Fruit fly (Drosophila melanogaster) whole organism, larva: ENCODE results near the gene MED30.

ENCODE experiments used
- noc ChIP-seq: fragments of 200-800 bp; sonication (Bioruptor generic); optimal IDR thresholded peaks from 3 replicates; lab custom pipeline; 2019; ENCODE audit warnings: missing biosample characterization, mild to moderate bottlenecking, missing genetic modification characterization, moderate library complexity

MED30 gene

dm6 chr3L:622357-622834, 31.5 kb downstream of the MED30 start:
- no peak for TF ChIP-seq noc (tag; lab: Kevin White, UChicago)

DNA sequence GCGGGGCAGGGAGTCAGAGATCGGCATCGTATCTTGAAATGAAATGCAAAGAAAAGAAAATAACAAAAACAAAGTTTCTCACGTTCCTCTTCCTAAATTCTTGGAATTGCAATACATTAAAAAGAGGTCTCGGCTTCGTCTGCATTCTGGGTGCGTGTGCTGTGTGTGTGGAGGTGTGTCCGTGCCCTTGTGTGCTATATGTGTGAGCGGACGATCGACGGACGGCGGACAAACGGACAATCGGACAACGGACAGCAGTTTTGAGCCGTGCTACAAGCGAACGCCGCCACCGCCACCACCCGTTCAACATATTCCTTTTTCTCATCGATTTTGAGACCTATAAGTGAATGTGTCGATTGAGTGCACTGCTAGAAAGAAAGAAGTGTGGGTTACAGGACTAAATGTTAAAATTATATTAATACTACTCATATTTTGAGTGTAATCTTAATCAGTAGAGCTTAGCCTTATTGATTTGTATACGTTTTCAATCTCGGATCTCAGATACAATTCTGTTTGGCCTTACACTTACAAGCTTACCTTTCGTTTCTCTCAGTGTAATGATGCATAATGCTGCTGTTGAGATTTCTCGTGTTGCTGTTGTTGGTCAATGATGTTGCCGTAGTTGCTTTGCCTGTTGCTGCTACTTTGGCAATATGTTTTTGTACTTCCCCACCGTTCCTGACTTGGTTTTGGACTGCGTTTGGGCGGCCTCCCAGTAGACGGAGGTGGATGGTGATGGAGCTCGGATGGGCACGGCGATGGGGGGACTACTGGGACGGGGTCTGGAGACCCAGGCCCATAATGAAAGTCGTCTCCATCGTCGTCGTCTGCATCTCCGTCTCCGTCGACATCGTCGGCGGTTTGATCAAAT, 32.6 kb downstream of the MED30 start:
- no peak for TF ChIP-seq noc (tag; lab: Kevin White, UChicago)

dm6 chr3L:619427-620308, 34.2 kb downstream of the MED30 start:
- no peak for TF ChIP-seq noc (tag; lab: Kevin White, UChicago)

DNA sequence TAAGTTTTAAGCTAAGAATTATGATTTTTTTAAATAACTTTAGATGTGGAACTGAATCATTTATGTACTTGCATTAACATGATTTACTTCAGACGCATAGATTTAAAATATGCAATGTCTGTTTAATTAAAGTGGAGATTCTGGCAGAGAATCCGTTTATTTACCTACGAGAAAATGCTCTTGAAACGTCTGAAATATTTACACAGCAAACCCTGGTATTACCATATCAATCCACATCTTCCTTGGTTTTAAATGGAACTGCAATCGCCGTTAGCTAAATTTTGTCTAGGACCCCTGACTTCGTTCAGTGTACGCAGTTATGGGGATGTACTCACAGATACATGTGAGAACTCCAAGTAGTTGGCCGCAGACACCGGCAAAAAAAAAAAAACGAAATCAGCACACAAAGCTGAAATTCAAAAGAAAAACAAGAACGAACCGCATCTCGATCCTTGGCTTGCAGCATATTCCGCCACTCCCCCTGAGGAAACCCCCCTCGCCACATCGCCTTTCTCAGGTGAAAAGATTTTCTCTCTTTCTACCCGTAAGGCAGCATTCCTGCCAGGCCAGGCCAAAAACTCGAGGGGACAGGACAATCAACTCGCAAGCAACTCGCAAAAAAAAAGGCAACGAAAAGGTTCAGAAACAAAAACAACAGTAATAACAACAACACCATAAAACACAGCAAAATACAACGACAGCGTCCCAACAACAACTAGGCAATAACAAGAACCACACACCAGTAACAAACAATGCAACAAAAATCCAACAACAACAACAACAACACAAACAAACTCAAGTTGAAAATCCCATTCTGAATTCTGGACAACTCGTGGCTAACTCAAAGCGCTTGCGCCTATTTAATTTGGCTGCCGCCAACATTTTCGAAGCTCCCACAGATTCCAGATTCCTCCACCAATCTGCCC, 35.3 kb downstream of the MED30 start:
- no peak for TF ChIP-seq noc (tag; lab: Kevin White, UChicago)

- no peak for TF ChIP-seq noc (tag; lab: Kevin White, UChicago)
These were observed 36.0 kb downstream of the MED30 start for dm6 chr3L:617926-618325.

DNA sequence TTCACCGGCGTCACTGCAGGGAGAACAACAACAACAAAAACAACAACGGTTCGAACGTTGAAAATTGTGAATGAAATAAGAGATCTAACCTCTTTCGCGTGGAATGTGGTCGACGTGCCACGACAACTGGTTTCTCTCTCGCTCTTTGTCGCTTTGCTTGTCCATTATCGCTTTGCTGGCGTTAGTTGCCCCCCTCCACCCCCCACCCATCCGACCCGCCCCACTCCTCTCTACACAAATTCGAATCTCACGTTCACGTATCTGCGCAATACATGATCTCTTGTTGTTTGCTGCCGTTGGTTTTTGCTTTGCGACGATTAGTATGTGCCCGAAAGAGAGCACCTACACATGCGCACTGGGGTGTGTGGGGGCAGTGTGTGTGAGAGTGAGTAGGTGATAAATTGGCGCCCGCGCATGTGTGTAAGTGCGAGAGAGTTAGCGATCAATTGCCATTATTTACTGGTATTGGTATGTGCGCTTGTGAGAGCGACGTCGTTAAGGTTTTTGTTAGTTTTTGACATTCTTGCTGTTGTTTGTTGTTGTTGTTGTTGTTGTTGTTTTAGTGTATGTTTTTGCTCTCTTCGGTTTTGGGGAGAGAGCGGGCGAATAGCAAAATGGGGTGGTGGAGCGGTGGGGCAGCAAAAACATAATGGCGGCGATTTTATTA, 37.3 kb downstream of the MED30 start:
- TF ChIP-seq noc (tag; lab: Kevin White, UChicago) = peak; percentile 62

dm6 chr3L:616099-616481, 37.8 kb downstream of the MED30 start:
- TF ChIP-seq noc (tag; lab: Kevin White, UChicago) = no peak

DNA sequence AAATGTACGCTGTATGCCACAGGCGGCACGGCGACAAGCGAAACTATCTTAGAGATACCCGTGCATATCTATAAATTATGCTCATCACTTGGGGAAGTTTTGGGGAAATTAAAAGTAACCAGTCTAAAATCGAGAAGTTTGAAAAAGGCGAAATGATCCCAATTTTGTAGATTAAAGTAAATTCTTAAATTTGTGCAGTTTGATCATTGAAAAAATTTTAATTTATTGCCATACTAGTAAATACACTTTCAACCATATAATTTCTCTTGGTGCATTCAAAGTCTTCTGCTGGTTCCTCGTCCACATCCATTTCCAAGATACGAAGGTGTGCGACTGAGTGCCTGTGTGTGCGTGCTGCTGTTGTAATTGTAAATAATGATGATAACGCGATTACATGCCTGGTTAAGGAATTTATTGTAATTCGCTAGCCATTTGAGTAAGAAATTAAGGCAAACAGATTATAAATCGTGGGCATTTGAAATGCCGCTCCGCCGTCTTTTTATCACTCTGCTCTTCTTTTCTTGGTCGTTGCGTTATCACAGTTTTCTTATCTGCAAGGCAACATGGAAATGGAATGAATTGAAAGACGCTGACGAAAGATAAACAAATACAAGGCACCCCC, 38.4 kb downstream of the MED30 start:
- no peak for TF ChIP-seq noc (tag; lab: Kevin White, UChicago)

- TF ChIP-seq noc (tag; lab: Kevin White, UChicago) = no peak
These were observed 39.0 kb downstream of the MED30 start for dm6 chr3L:614751-615424.

- TF ChIP-seq noc (tag; lab: Kevin White, UChicago) = no peak
These were observed 40.1 kb downstream of the MED30 start for dm6 chr3L:613578-614300.

dm6 chr3L:611639-612611, 42.0 kb downstream of the MED30 start:
- peak; percentile 62 for TF ChIP-seq noc (tag; lab: Kevin White, UChicago)

DNA sequence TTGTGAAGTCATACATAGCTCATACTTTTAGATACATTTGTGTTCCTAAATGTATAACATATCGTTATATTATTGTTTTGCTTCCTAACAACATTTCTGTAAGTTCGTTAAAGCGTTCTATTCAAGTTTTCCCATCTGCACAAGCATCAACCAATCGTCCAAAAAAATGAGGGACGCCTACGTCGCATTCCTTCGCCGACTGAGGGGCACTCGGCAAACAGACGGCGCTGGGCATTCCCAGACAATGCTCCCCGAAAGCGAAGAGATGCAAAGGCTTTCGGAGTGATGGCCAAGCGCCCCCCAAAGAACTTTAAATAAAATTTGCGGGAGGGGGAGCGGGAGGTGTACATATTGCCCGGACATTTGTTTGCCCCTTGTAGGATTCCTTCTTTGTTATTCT, 43.1 kb downstream of the MED30 start:
- no peak for TF ChIP-seq noc (tag; lab: Kevin White, UChicago)
